Worm (Caenorhabditis elegans): ENCODE results near the gene M153.3.

DNA sequence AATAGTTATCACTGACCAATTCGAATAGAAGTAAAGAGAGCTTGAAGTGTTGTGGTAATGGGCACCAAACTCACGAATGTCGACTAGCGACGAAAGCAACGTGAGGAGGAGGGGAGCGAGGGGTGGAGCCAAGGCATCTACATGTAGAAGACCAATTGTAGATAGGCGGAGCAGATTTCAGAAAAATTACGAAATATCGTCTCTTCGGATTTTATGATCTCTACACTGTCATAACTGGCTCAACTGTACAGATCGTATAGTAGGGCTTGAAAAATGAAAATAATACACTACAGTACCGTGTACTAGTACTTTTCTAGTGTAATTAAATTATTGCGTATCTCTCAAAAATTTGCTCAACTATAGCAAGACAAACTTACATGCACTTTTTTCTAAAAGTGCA lies 49.6 kb upstream of the M153.3 start, which contains the start of gene W03G11.4:
- no peak for TF ChIP-seq ceh-36 (tag; optimal IDR thresholded peaks at IDR 0.05)
- TF ChIP-seq flt-1 (GFP tag; IDR thresholded peaks at IDR 0.05), result no peak
- no peak for TF ChIP-seq tra-4 (tag; optimal IDR thresholded peaks at IDR 0.05)
- TF ChIP-seq ama-1 (optimal IDR thresholded peaks at IDR 0.05), result no peak
- no peak for TF ChIP-seq scrt-1 (GFP tag; IDR thresholded peaks at IDR 0.05)

Measured in whole organism, early embryonic.